Fruit fly (Drosophila melanogaster) whole organism, prepupa: ENCODE results near the gene CG32407.

ENCODE experiments used
- CG16779 ChIP-seq: fragments of 200-800 bp; sonication (Bioruptor generic); optimal IDR thresholded peaks from 3 replicates; lab custom pipeline; 2017; ENCODE audit warnings: missing biosample characterization, mild to moderate bottlenecking, missing genetic modification characterization
- CG9139 ChIP-seq: fragments of 200-800 bp; sonication (Bioruptor generic); optimal IDR thresholded peaks from 3 replicates; lab custom pipeline; 2017; ENCODE audit warnings: missing biosample characterization, mild to moderate bottlenecking, missing genetic modification characterization
- Eip75B ChIP-seq: fragments of 200-800 bp; sonication (Bioruptor generic); optimal IDR thresholded peaks from 3 replicates; lab custom pipeline; 2016; ENCODE audit warnings: missing biosample characterization, missing genetic modification characterization
- Ets21C ChIP-seq: fragments of 200-800 bp; sonication (Bioruptor generic); optimal IDR thresholded peaks from 3 replicates; lab custom pipeline; 2016; ENCODE audit warnings: missing biosample characterization, missing genetic modification characterization
- Hr39 ChIP-seq: fragments of 200-800 bp; sonication (Bioruptor generic); optimal IDR thresholded peaks from 2 replicates; lab custom pipeline; 2016; ENCODE audit warnings: missing biosample characterization, missing genetic modification characterization
- Met ChIP-seq: fragments of 200-800 bp; sonication (Bioruptor generic); optimal IDR thresholded peaks from 3 replicates; lab custom pipeline; 2016; ENCODE audit warnings: missing biosample characterization, missing genetic modification characterization
- acj6 ChIP-seq: fragments of 200-800 bp; sonication (Bioruptor generic); optimal IDR thresholded peaks from 3 replicates; lab custom pipeline; 2016; ENCODE audit warnings: missing biosample characterization, missing genetic modification characterization

dm6 chr3L:5899305-5899704 lies 22.6 kb upstream of the CG32407 start, which contains the start of gene CG32409:
- no peak for TF ChIP-seq acj6 (GFP tag; lab: Kevin White, UChicago)
- no peak for TF ChIP-seq Met (GFP tag; lab: Kevin White, UChicago)
- TF ChIP-seq CG16779: no peak
- TF ChIP-seq Eip75B (GFP tag; lab: Kevin White, UChicago): no peak
- TF ChIP-seq Ets21C (GFP tag; lab: Kevin White, UChicago): no peak
- no peak for TF ChIP-seq CG9139
- TF ChIP-seq Hr39 (GFP tag; lab: Kevin White, UChicago): no peak
